Worm (Caenorhabditis elegans) whole organism, L3 larva: Measurements from ENCODE around the gene msp-40.

ENCODE experiments used
- ceh-16 ChIP-seq: sonication (generic microtip); optimal IDR thresholded peaks from 2 replicates; lab custom pipeline; 2017; ENCODE audit warnings: missing biosample characterization, missing genetic modification characterization
- ceh-82 ChIP-seq: fragments of 150-350 bp; optimal IDR thresholded peaks from 2 replicates; lab custom pipeline; 2014; ENCODE audit warnings: missing biosample characterization, missing genetic modification characterization
- egl-27 ChIP-seq: sonication (generic microtip); optimal IDR thresholded peaks from 4 replicates; lab custom pipeline; 2017; ENCODE audit warnings: missing biosample characterization, missing genetic modification reagents, missing genetic modification characterization
- fos-1 ChIP-seq: fragments of 150-350 bp; optimal IDR thresholded peaks from 2 replicates; lab custom pipeline; 2014; ENCODE audit warnings: missing biosample characterization, missing genetic modification characterization
- ztf-11 ChIP-seq: fragments of 150-350 bp; optimal IDR thresholded peaks from 2 replicates; lab custom pipeline; 2014; ENCODE audit warnings: missing biosample characterization, missing genetic modification characterization
- ztf-4 ChIP-seq: fragments of 150-350 bp; optimal IDR thresholded peaks from 2 replicates; lab custom pipeline; 2014; ENCODE audit warnings: missing biosample characterization, missing genetic modification characterization

- TF ChIP-seq ztf-11 (tag; lab: Kevin White, UChicago): no peak
- TF ChIP-seq ztf-4 (tag; lab: Kevin White, UChicago): no peak
- TF ChIP-seq fos-1: no peak
- TF ChIP-seq ceh-82 (tag; lab: Kevin White, UChicago): no peak
- no peak for TF ChIP-seq ceh-16 (tag; lab: Kevin White, UChicago)
- TF ChIP-seq egl-27 (tag; lab: Kevin White, UChicago): no peak
These were observed 12.4 kb downstream of the msp-40 start, which contains the start of gene C33F10.12 for ce11 chrII:4837659-4838058.
